Worm (Caenorhabditis elegans): ENCODE data around the gene msi-1.
A peak's percentile ranks its signal among the peaks of the same experiment; 100 is the strongest.

The msi-1 gene

ce11 chrIII:3994457-3994856 is 18.3 kb upstream of the msi-1 start:
- TF ChIP-seq crh-2 (tag; optimal IDR thresholded peaks at IDR 0.05) = no peak
- no peak for TF ChIP-seq unc-39 (tag; optimal IDR thresholded peaks at IDR 0.05)
- TF ChIP-seq ceh-82 (tag; optimal IDR thresholded peaks at IDR 0.05) = no peak
- TF ChIP-seq sma-9 (GFP tag; optimal IDR thresholded peaks at IDR 0.05) = peak; percentile 4
- TF ChIP-seq sma-9 (tag; optimal IDR thresholded peaks at IDR 0.05) = no peak
- no peak for TF ChIP-seq dmd-4 (tag; optimal IDR thresholded peaks at IDR 0.05)
- TF ChIP-seq unc-55 (GFP tag; optimal IDR thresholded peaks at IDR 0.05) = no peak
- TF ChIP-seq mbf-1 (tag; optimal IDR thresholded peaks at IDR 0.05) = no peak
- TF ChIP-seq aly-2 (tag; optimal IDR thresholded peaks at IDR 0.05) = no peak
- TF ChIP-seq nhr-11 (tag; optimal IDR thresholded peaks at IDR 0.05) = no peak
- no peak for TF ChIP-seq zag-1 (tag; optimal IDR thresholded peaks at IDR 0.05)
- TF ChIP-seq nhr-129 (tag; optimal IDR thresholded peaks at IDR 0.05) = peak; percentile 37
- no peak for TF ChIP-seq C34F6.9 (tag; optimal IDR thresholded peaks at IDR 0.05)
- no peak for TF ChIP-seq ama-1 (optimal IDR thresholded peaks at IDR 0.05)
- no peak for TF ChIP-seq R02D3.7 (tag; optimal IDR thresholded peaks at IDR 0.05)

ce11 chrIII:3992089-3992488 is 15.9 kb upstream of the msi-1 start, which contains the start of gene glb-11:
Gene glb-11 (minus strand): TSS chrIII:3992189.
- no peak for TF ChIP-seq ceh-16 (tag; optimal IDR thresholded peaks at IDR 0.05)

- peak; percentile 13 for TF ChIP-seq nhr-129 (tag; optimal IDR thresholded peaks at IDR 0.05)
- no peak for TF ChIP-seq R02D3.7 (tag; optimal IDR thresholded peaks at IDR 0.05)
- no peak for TF ChIP-seq nhr-12 (tag; optimal IDR thresholded peaks at IDR 0.05)
- TF ChIP-seq gmeb-1 (tag; optimal IDR thresholded peaks at IDR 0.05) = no peak
- TF ChIP-seq sma-9 (GFP tag; optimal IDR thresholded peaks at IDR 0.05) = peak; percentile 79
- TF ChIP-seq sma-9 (tag; optimal IDR thresholded peaks at IDR 0.05) = no peak
- TF ChIP-seq unc-39 (tag; optimal IDR thresholded peaks at IDR 0.05) = no peak
- peak; percentile 32 for TF ChIP-seq F13H6.1 (tag; optimal IDR thresholded peaks at IDR 0.05)
Measured at ce11 chrIII:3991362-3991761, 15.2 kb upstream of the msi-1 start.

- no peak for TF ChIP-seq lsy-2 (tag; optimal IDR thresholded peaks at IDR 0.05)
- TF ChIP-seq sem-4 (tag; optimal IDR thresholded peaks at IDR 0.05) = no peak
- no peak for TF ChIP-seq alr-1 (tag; optimal IDR thresholded peaks at IDR 0.05)
- no peak for TF ChIP-seq nhr-12 (tag; optimal IDR thresholded peaks at IDR 0.05)
- no peak for TF ChIP-seq dmd-4 (tag; optimal IDR thresholded peaks at IDR 0.05)
- TF ChIP-seq C34F6.9 (tag; optimal IDR thresholded peaks at IDR 0.05) = no peak
- TF ChIP-seq sma-3 (GFP tag; optimal IDR thresholded peaks at IDR 0.05) = no peak
- no peak for TF ChIP-seq lin-11 (tag; optimal IDR thresholded peaks at IDR 0.05)
- TF ChIP-seq unc-39 (tag; optimal IDR thresholded peaks at IDR 0.05) = no peak
- TF ChIP-seq ztf-1 (GFP tag; conservative IDR thresholded peaks at IDR 0.05) = no peak
- TF ChIP-seq snpc-4 (tag; optimal IDR thresholded peaks at IDR 0.05) = no peak
- no peak for TF ChIP-seq elt-3 (tag; optimal IDR thresholded peaks at IDR 0.05)
- no peak for TF ChIP-seq Y55F3AM.14 (GFP tag; optimal IDR thresholded peaks at IDR 0.05)
- no peak for TF ChIP-seq crh-2 (tag; optimal IDR thresholded peaks at IDR 0.05)
- no peak for TF ChIP-seq blmp-1 (tag; optimal IDR thresholded peaks at IDR 0.05; ENCODE audit: insufficient read depth)
- TF ChIP-seq ztf-11 (tag; optimal IDR thresholded peaks at IDR 0.05) = no peak
Measured at ce11 chrIII:3987759-3988158, 11.6 kb upstream of the msi-1 start, which contains the start of gene C36E8.6. Gene C36E8.6 (plus strand): TSS chrIII:3988059.

ce11 chrIII:3986368-3986767 is 10.2 kb upstream of the msi-1 start, which contains the start of gene Y1A5A.1:
Gene Y1A5A.1 (minus strand): TSS chrIII:3986661.
- TF ChIP-seq unc-55 (GFP tag; optimal IDR thresholded peaks at IDR 0.05) (no peak), ztf-4 (tag; optimal IDR thresholded peaks at IDR 0.05) (no peak), ceh-16 (tag; optimal IDR thresholded peaks at IDR 0.05) (no peak), lin-13 (GFP tag; optimal IDR thresholded peaks at IDR 0.05) (no peak), snpc-4 (tag; optimal IDR thresholded peaks at IDR 0.05) (no peak), nhr-23 (tag; optimal IDR thresholded peaks at IDR 0.05) (no peak), nhr-6 (tag; optimal IDR thresholded peaks at IDR 0.05) (no peak), nhr-129 (tag; optimal IDR thresholded peaks at IDR 0.05) (no peak), gmeb-1 (tag; optimal IDR thresholded peaks at IDR 0.05) (no peak), fos-1 (tag; optimal IDR thresholded peaks at IDR 0.05) (no peak), ceh-82 (tag; optimal IDR thresholded peaks at IDR 0.05) (no peak), lsy-2 (tag; optimal IDR thresholded peaks at IDR 0.05) (no peak), C34F6.9 (tag; optimal IDR thresholded peaks at IDR 0.05) (no peak), elt-1 (tag; optimal IDR thresholded peaks at IDR 0.05) (no peak), skn-1 (tag; optimal IDR thresholded peaks at IDR 0.05) (no peak), mbf-1 (tag; optimal IDR thresholded peaks at IDR 0.05) (no peak), sma-3 (GFP tag; optimal IDR thresholded peaks at IDR 0.05) (no peak), dmd-4 (tag; optimal IDR thresholded peaks at IDR 0.05) (no peak), elt-3 (tag; optimal IDR thresholded peaks at IDR 0.05) (no peak), R02D3.7 (tag; optimal IDR thresholded peaks at IDR 0.05) (no peak)

Measured in whole organism, L2 larva.